Fruit fly (Drosophila melanogaster): Measurements from ENCODE around the gene CG9147.
A peak's percentile ranks its signal among the peaks of the same experiment; 100 is the strongest.

Gene CG9147

dm6 chr2L:6077632-6078031 is 11.8 kb downstream of the CG9147 start:
- TF ChIP-seq grau (tag; optimal IDR thresholded peaks at IDR 0.05), result no peak
- no peak for TF ChIP-seq Hmr (GFP tag; optimal IDR thresholded peaks at IDR 0.05)
- TF ChIP-seq CG18619 (GFP tag; optimal IDR thresholded peaks at IDR 0.05), result no peak
- TF ChIP-seq CG10366 (GFP tag; IDR thresholded peaks at IDR 0.05), result no peak

dm6 chr2L:6078757-6079351 is 13.1 kb downstream of the CG9147 start:
- TF ChIP-seq CG11504 (tag; optimal IDR thresholded peaks at IDR 0.05), result no peak
- TF ChIP-seq HLHmδ (GFP tag; optimal IDR thresholded peaks at IDR 0.05), result peak; percentile 90
- peak; percentile 94 for TF ChIP-seq gcm (GFP tag; optimal IDR thresholded peaks at IDR 0.05)
- peak; percentile 27 for TF ChIP-seq nerfin-1 (tag; optimal IDR thresholded peaks at IDR 0.05)
- TF ChIP-seq fru (optimal IDR thresholded peaks at IDR 0.05), result peak; percentile 27
- peak; percentile 11 for TF ChIP-seq CG2875 (GFP tag; optimal IDR thresholded peaks at IDR 0.05)
- TF ChIP-seq rib (GFP tag; IDR thresholded peaks at IDR 0.05), result peak; percentile 92
- TF ChIP-seq cwo (GFP tag; optimal IDR thresholded peaks at IDR 0.05), result peak; percentile 98
- peak; percentile 46 for TF ChIP-seq kah (GFP tag; optimal IDR thresholded peaks at IDR 0.05)
- TF ChIP-seq ind (GFP tag; optimal IDR thresholded peaks at IDR 0.05), result no peak
- TF ChIP-seq Max (GFP tag; optimal IDR thresholded peaks at IDR 0.05), result peak; percentile 84
- peak; percentile 38 for TF ChIP-seq fd64A (GFP tag; optimal IDR thresholded peaks at IDR 0.05)
- TF ChIP-seq CG18262 (tag; optimal IDR thresholded peaks at IDR 0.05), result peak; percentile 5
- no peak for TF ChIP-seq pita (GFP tag; optimal IDR thresholded peaks at IDR 0.05)
- peak; percentile 50; the same call in 1 of the 2 replicates for TF ChIP-seq vvl (GFP tag; IDR thresholded peaks at IDR 0.05)
- no peak for TF ChIP-seq HHEX (GFP tag; optimal IDR thresholded peaks at IDR 0.05)
- no peak for TF ChIP-seq exex (tag; optimal IDR thresholded peaks at IDR 0.05)
- TF ChIP-seq CG10431 (GFP tag; optimal IDR thresholded peaks at IDR 0.05), result no peak
- peak; percentile 20 for TF ChIP-seq CG11723 (GFP tag; optimal IDR thresholded peaks at IDR 0.05)
- TF ChIP-seq CG2199 (GFP tag; IDR thresholded peaks at IDR 0.05), result peak; percentile 88
- peak; percentile 48 for TF ChIP-seq CG33557 (GFP tag; optimal IDR thresholded peaks at IDR 0.05)
- peak; percentile 91 for TF ChIP-seq z (GFP tag; IDR thresholded peaks at IDR 0.05)
- no peak for TF ChIP-seq CG15601 (tag; optimal IDR thresholded peaks at IDR 0.05)
- no peak for TF ChIP-seq Dad (GFP tag; optimal IDR thresholded peaks at IDR 0.05)
- TF ChIP-seq CG17829 (tag; optimal IDR thresholded peaks at IDR 0.05), result peak; percentile 46
- peak; percentile 58 for TF ChIP-seq HmgD (GFP tag; optimal IDR thresholded peaks at IDR 0.05)
- peak; percentile 15 for TF ChIP-seq CG10543 (GFP tag; optimal IDR thresholded peaks at IDR 0.05)
- TF ChIP-seq hkb (optimal IDR thresholded peaks at IDR 0.05), result no peak
- no peak for TF ChIP-seq hkb (GFP tag; IDR thresholded peaks at IDR 0.05)
- peak in 1 of 2 experiments; percentile 23 for TF ChIP-seq crp (GFP tag; optimal IDR thresholded peaks at IDR 0.05)
- TF ChIP-seq CG12391 (tag; optimal IDR thresholded peaks at IDR 0.05), result no peak
- no peak for TF ChIP-seq prd (optimal IDR thresholded peaks at IDR 0.05)
- peak; percentile 18; the same call in 1 of the 3 replicates for TF ChIP-seq prd (GFP tag; IDR thresholded peaks at IDR 0.05)
- TF ChIP-seq Eip74EF (GFP tag; optimal IDR thresholded peaks at IDR 0.05), result no peak
- peak; percentile 82 for TF ChIP-seq cg (GFP tag; optimal IDR thresholded peaks at IDR 0.05)
- TF ChIP-seq Trl (optimal IDR thresholded peaks at IDR 0.05), result peak; percentile 10 to 83
- no peak for TF ChIP-seq Trl (GFP tag; optimal IDR thresholded peaks at IDR 0.05)
- TF ChIP-seq CG6791 (GFP tag; IDR thresholded peaks at IDR 0.05; ENCODE audit: partially characterized antibody), result peak; percentile 52; the same call in 1 of the 3 replicates
- TF ChIP-seq CG10565 (GFP tag; optimal IDR thresholded peaks at IDR 0.05), result no peak
- TF ChIP-seq CG7745 (tag; optimal IDR thresholded peaks at IDR 0.05), result peak; percentile 60
- TF ChIP-seq pros (GFP tag; optimal IDR thresholded peaks at IDR 0.05), result peak; percentile 95
- TF ChIP-seq zfh1 (GFP tag; IDR thresholded peaks at IDR 0.05), result no peak
- peak; percentile 17 for TF ChIP-seq CG2712 (tag; optimal IDR thresholded peaks at IDR 0.05)
- TF ChIP-seq H2.0 (GFP tag; IDR thresholded peaks at IDR 0.05), result no peak

Data from whole organism, embryonic.